Fruit fly (Drosophila melanogaster): ENCODE results near the gene kat80.

DNA sequence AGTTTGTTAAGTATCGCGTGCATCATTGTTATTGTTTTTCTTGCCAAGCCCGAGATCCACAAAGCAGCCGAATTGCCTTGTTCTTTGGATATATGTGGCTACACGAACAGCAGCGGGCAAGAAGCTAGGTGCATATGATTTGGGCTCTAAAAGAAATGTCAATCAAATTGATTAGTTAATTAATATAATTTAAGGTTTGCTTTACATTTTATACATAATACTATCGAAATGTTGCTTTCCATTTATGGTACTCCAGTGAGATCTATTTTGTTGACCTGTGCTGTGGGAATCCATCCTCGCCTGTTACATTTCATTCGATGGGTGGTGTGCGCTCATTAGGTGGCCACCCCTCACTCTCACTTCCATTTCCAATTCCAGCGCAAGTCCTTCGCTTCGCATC lies 12.6 kb downstream of the kat80 start:
- TF ChIP-seq CG8478 (optimal IDR thresholded peaks at IDR 0.05) (no peak), CTCF (optimal IDR thresholded peaks at IDR 0.05) (no peak)

Measured in S2 (cell line).